Worm (Caenorhabditis elegans) whole organism, late embryonic: ENCODE measurements around the gene ccg-1.

ENCODE experiments used
- K09A11.1 ChIP-seq: sonication (generic microtip); optimal IDR thresholded peaks from 2 replicates; lab custom pipeline; 2017; ENCODE audit warnings: antibody characterized with exemption, mild to moderate bottlenecking, missing genetic modification characterization, missing compliant biosample characterization; ENCODE audit not compliant: insufficient read depth
- ama-1 ChIP-seq: fragments of 150-350 bp; optimal IDR thresholded peaks from 2 replicates; lab custom pipeline; 2014
- ceh-45 ChIP-seq: fragments of 200-800 bp; sonication (Bioruptor generic); IDR thresholded peaks from 2 replicates; pipeline ENCODE4 v1.3.6; 2022; ENCODE audit warnings: missing genetic modification reagents, missing genetic modification characterization, missing compliant biosample characterization
- ceh-48 ChIP-seq: sonication (generic microtip); optimal IDR thresholded peaks from 2 replicates; lab custom pipeline; 2016; ENCODE audit warnings: missing genetic modification characterization, inconsistent platforms, missing compliant biosample characterization
- ceh-9 ChIP-seq: sonication (generic microtip); optimal IDR thresholded peaks from 2 replicates; lab custom pipeline; 2016; ENCODE audit warnings: mild to moderate bottlenecking, missing genetic modification characterization, inconsistent platforms, missing compliant biosample characterization
- che-1 ChIP-seq: sonication (generic microtip); optimal IDR thresholded peaks from 2 replicates; lab custom pipeline; 2016; ENCODE audit warnings: mild to moderate bottlenecking, missing genetic modification characterization, missing compliant biosample characterization
- hlh-30 ChIP-seq: sonication (generic microtip); optimal IDR thresholded peaks from 2 replicates; lab custom pipeline; 2017; ENCODE audit warnings: antibody characterized with exemption, missing genetic modification characterization, missing compliant biosample characterization; ENCODE audit not compliant: insufficient read depth
- nfya-1 ChIP-seq: sonication (generic microtip); optimal IDR thresholded peaks from 2 replicates; lab custom pipeline; 2017; ENCODE audit warnings: missing genetic modification characterization, mild to moderate bottlenecking, missing compliant biosample characterization, antibody characterized with exemption, moderate library complexity
- pag-3 ChIP-seq: sonication (generic microtip); optimal IDR thresholded peaks from 2 replicates; lab custom pipeline; 2016; ENCODE audit warnings: missing compliant biosample characterization, missing genetic modification characterization, borderline replicate concordance
- sox-4 ChIP-seq: sonication (generic microtip); optimal IDR thresholded peaks from 2 replicates; lab custom pipeline; 2017; ENCODE audit warnings: mild to moderate bottlenecking, missing genetic modification characterization, inconsistent platforms, missing compliant biosample characterization
- syd-9 ChIP-seq: sonication (generic microtip); optimal IDR thresholded peaks from 2 replicates; lab custom pipeline; 2016; ENCODE audit warnings: mild to moderate bottlenecking, missing genetic modification characterization, moderate library complexity, missing compliant biosample characterization
- unc-86 ChIP-seq: sonication (generic microtip); optimal IDR thresholded peaks from 2 replicates; lab custom pipeline; 2016; ENCODE audit warnings: missing genetic modification characterization, missing compliant biosample characterization

DNA sequence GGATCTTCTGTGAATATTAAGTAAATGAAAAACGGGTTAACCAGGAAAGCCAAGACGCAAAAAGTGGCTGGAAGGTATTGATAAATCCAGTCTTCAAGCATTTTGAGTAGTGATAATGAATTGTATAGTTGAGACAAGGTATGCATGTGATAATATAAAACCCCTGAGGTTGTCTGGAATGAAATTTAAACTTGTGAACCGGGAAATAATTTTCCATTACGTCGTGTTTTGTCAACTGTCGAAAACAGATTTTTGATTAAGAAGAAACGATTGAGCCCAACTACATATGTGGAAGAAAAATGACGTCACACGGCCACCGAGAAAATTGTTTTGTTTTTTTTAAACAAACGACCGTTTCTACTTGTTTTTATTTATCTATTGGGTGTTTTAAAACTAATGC lies 23.4 kb downstream of the ccg-1 start, which contains the start of gene srj-42:
- TF ChIP-seq unc-86 (tag; lab: Kevin White, UChicago) = no peak
- TF ChIP-seq che-1 (tag; lab: Kevin White, UChicago) = no peak
- TF ChIP-seq ceh-9 (tag; lab: Kevin White, UChicago) = no peak
- TF ChIP-seq ama-1 (lab: Kevin White, UChicago) = no peak
- no peak for TF ChIP-seq sox-4
- no peak for TF ChIP-seq pag-3
- TF ChIP-seq ceh-48 (tag; lab: Kevin White, UChicago) = no peak
- no peak for TF ChIP-seq K09A11.1 (tag; lab: Kevin White, UChicago)
- no peak for TF ChIP-seq hlh-30 (tag; lab: Kevin White, UChicago)
- TF ChIP-seq syd-9 (tag; lab: Kevin White, UChicago) = no peak
- no peak for TF ChIP-seq nfya-1 (tag; lab: Kevin White, UChicago)
- TF ChIP-seq ceh-45 = no peak
